Fruit fly (Drosophila melanogaster) whole organism, pupa: ENCODE measurements around the gene CG14518.

ENCODE experiments used
- CG10348 ChIP-seq: fragments of 200-800 bp; sonication (Bioruptor generic); IDR thresholded peaks from 2 replicates; pipeline ENCODE4 v1.3.6; 2022; ENCODE audit warnings: missing biosample characterization, missing genetic modification characterization
- CG12605 ChIP-seq: fragments of 200-800 bp; sonication (Bioruptor generic); IDR thresholded peaks from 2 replicates; pipeline ENCODE4 v1.3.6; 2022; ENCODE audit warnings: missing biosample characterization, missing genetic modification characterization
- CG13204 ChIP-seq: fragments of 200-800 bp; sonication (Bioruptor generic); optimal IDR thresholded peaks from 2 replicates; lab custom pipeline; 2018; ENCODE audit warnings: missing biosample characterization, mild to moderate bottlenecking, missing genetic modification characterization, moderate library complexity
- CG14655 ChIP-seq: fragments of 200-800 bp; sonication (Bioruptor generic); optimal IDR thresholded peaks from 3 replicates; lab custom pipeline; 2017; ENCODE audit warnings: mild to moderate bottlenecking, missing biosample characterization, missing genetic modification reagents, missing genetic modification characterization
- CG15710 ChIP-seq: fragments of 200-800 bp; sonication (Bioruptor generic); optimal IDR thresholded peaks from 2 replicates; lab custom pipeline; 2018; ENCODE audit warnings: missing biosample characterization, mild to moderate bottlenecking, missing genetic modification characterization, moderate library complexity
- CG17806 ChIP-seq: fragments of 200-800 bp; sonication (Bioruptor generic); optimal IDR thresholded peaks from 2 replicates; lab custom pipeline; 2018; ENCODE audit warnings: missing biosample characterization, mild to moderate bottlenecking, missing genetic modification characterization, moderate library complexity
- CG32121 ChIP-seq: fragments of 200-800 bp; sonication (Bioruptor generic); IDR thresholded peaks from 2 replicates; pipeline ENCODE4 v1.3.6; 2022; ENCODE audit warnings: missing biosample characterization, missing genetic modification characterization
- CG34367 ChIP-seq: fragments of 200-800 bp; sonication (Bioruptor generic); optimal IDR thresholded peaks from 2 replicates; lab custom pipeline; 2018; ENCODE audit warnings: missing biosample characterization, mild to moderate bottlenecking, missing genetic modification characterization
- CG4496 ChIP-seq: fragments of 200-800 bp; sonication (Bioruptor generic); IDR thresholded peaks from 3 replicates; pipeline ENCODE4 v1.3.6; 2022; ENCODE audit warnings: missing biosample characterization, missing genetic modification characterization
- CG8159 ChIP-seq: fragments of 200-800 bp; sonication (Bioruptor generic); optimal IDR thresholded peaks from 3 replicates; lab custom pipeline; 2018; ENCODE audit warnings: missing biosample characterization, mild to moderate bottlenecking, missing genetic modification characterization, moderate library complexity
- CG8301 ChIP-seq: fragments of 200-800 bp; sonication (Bioruptor generic); optimal IDR thresholded peaks from 2 replicates; lab custom pipeline; 2018; ENCODE audit warnings: missing biosample characterization, mild to moderate bottlenecking, missing genetic modification characterization
- CG9948 ChIP-seq: fragments of 200-800 bp; sonication (Bioruptor generic); optimal IDR thresholded peaks from 2 replicates; lab custom pipeline; 2018; ENCODE audit warnings: missing biosample characterization, mild to moderate bottlenecking, missing genetic modification characterization, moderate library complexity
- D1 ChIP-seq: fragments of 200-800 bp; sonication (Bioruptor generic); optimal IDR thresholded peaks from 2 replicates; lab custom pipeline; 2018; ENCODE audit warnings: missing biosample characterization, mild to moderate bottlenecking, missing genetic modification characterization, moderate library complexity
- EcR ChIP-seq: fragments of 200-800 bp; sonication (Bioruptor generic); optimal IDR thresholded peaks from 3 replicates; lab custom pipeline; 2019; ENCODE audit warnings: missing biosample characterization, missing genetic modification characterization, mild to moderate bottlenecking, moderate library complexity, missing genetic modification reagents
- Ets98B ChIP-seq: fragments of 200-800 bp; sonication (Bioruptor generic); IDR thresholded peaks from 2 replicates; pipeline ENCODE4 v1.3.6; 2022; ENCODE audit warnings: missing biosample characterization, missing genetic modification characterization
- Pif1A ChIP-seq: fragments of 200-800 bp; sonication (Bioruptor generic); optimal IDR thresholded peaks from 3 replicates; lab custom pipeline; 2016; ENCODE audit warnings: missing biosample characterization, missing genetic modification characterization
- Pif1B ChIP-seq: fragments of 200-800 bp; sonication (Bioruptor generic); optimal IDR thresholded peaks from 3 replicates; lab custom pipeline; 2016; ENCODE audit warnings: missing biosample characterization, missing genetic modification characterization
- Snoo ChIP-seq: fragments of 200-800 bp; sonication (Bioruptor generic); optimal IDR thresholded peaks from 3 replicates; lab custom pipeline; 2017; ENCODE audit warnings: missing biosample characterization, mild to moderate bottlenecking, missing genetic modification characterization, inconsistent platforms
- fd96Ca ChIP-seq: fragments of 200-800 bp; sonication (Bioruptor generic); IDR thresholded peaks from 3 replicates; pipeline ENCODE4 v1.3.6; 2022; ENCODE audit warnings: missing biosample characterization, missing genetic modification characterization
- gl ChIP-seq: fragments of 200-800 bp; sonication (Bioruptor generic); optimal IDR thresholded peaks from 2 replicates; lab custom pipeline; 2018; ENCODE audit warnings: missing biosample characterization, mild to moderate bottlenecking, missing genetic modification characterization
- rn ChIP-seq: fragments of 200-800 bp; sonication (Bioruptor generic); IDR thresholded peaks from 2 replicates; pipeline ENCODE4 v1.3.6; 2022; ENCODE audit warnings: missing biosample characterization, missing genetic modification characterization

CG14518 gene

dm6 chr3R:29020366-29020765 is 4.4 kb upstream of the CG14518 start, which contains the start of gene wat:
TSS of gene wat (minus strand) at chr3R:29020406.
- TF ChIP-seq Ets98B (GFP tag; lab: Robert Waterston, UW): peak; percentile 9; the same call in 1 of the 2 replicates
- TF ChIP-seq fd96Ca (GFP tag; lab: Robert Waterston, UW): no peak
- 0 out of 3 replicates have a peak, but pooled peaks have one; percentile 26 for TF ChIP-seq CG4496 (GFP tag; lab: Robert Waterston, UW)
- TF ChIP-seq CG10348 (GFP tag; lab: Robert Waterston, UW): no peak

DNA sequence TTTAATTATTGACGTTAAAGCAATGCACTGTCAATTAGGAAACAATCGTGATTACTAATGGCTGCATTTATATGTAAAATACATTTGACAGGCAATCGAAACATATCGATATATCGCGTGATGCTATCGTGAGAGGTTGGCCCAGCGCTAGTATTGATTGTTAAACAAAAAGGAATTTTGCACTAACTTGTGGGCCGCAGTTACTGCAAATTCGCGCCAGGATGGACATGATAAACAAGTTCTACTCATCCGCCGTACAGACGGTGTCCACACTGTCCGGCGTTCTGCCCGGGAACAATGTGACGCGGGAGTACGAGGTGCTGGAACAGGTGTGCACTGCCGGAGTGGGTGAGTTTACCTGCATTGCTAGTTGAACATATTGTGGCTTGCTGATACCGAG is 2.4 kb downstream of the CG14518 start, which contains the start of the genes eIF4E6 and CG1951:
Gene eIF4E6, minus strand, starts transcription at position 53 of the 400 bp plus-strand sequence.
Gene CG1951, plus strand, starts transcription at position 115 of the 400 bp plus-strand sequence.
- no peak for TF ChIP-seq CG13204 (GFP tag; lab: Kevin White, UChicago)
- no peak for TF ChIP-seq CG10348 (GFP tag; lab: Robert Waterston, UW)
- no peak for TF ChIP-seq CG4496 (GFP tag; lab: Robert Waterston, UW)
- TF ChIP-seq CG14655: no peak
- TF ChIP-seq Pif1B (GFP tag; lab: Kevin White, UChicago): no peak
- no peak for TF ChIP-seq CG34367 (tag; lab: Kevin White, UChicago)
- TF ChIP-seq D1 (tag; lab: Kevin White, UChicago): no peak
- no peak for TF ChIP-seq CG15710 (tag; lab: Kevin White, UChicago)
- TF ChIP-seq gl: no peak
- no peak for TF ChIP-seq rn
- TF ChIP-seq EcR: no peak
- TF ChIP-seq CG8301 (tag; lab: Kevin White, UChicago): no peak
- no peak for TF ChIP-seq Pif1A (GFP tag; lab: Kevin White, UChicago)
- no peak for TF ChIP-seq CG12605 (GFP tag; lab: Robert Waterston, UW)
- TF ChIP-seq CG8159 (tag; lab: Kevin White, UChicago): no peak
- no peak for TF ChIP-seq fd96Ca (GFP tag; lab: Robert Waterston, UW)
- TF ChIP-seq, all 21 proteins: peak for 0

- TF ChIP-seq CG17806 (tag; lab: Kevin White, UChicago): no peak
- TF ChIP-seq CG8159 (tag; lab: Kevin White, UChicago): no peak
- TF ChIP-seq CG15710 (tag; lab: Kevin White, UChicago): no peak
- TF ChIP-seq Pif1A (GFP tag; lab: Kevin White, UChicago): no peak
- TF ChIP-seq fd96Ca (GFP tag; lab: Robert Waterston, UW): no peak
- TF ChIP-seq rn: no peak
- TF ChIP-seq CG14655: no peak
Observed at dm6 chr3R:29032542-29032941, 7.8 kb downstream of the CG14518 start, which contains the start of gene Ssl2. TSS of gene Ssl2 (minus strand) at chr3R:29032642.

DNA sequence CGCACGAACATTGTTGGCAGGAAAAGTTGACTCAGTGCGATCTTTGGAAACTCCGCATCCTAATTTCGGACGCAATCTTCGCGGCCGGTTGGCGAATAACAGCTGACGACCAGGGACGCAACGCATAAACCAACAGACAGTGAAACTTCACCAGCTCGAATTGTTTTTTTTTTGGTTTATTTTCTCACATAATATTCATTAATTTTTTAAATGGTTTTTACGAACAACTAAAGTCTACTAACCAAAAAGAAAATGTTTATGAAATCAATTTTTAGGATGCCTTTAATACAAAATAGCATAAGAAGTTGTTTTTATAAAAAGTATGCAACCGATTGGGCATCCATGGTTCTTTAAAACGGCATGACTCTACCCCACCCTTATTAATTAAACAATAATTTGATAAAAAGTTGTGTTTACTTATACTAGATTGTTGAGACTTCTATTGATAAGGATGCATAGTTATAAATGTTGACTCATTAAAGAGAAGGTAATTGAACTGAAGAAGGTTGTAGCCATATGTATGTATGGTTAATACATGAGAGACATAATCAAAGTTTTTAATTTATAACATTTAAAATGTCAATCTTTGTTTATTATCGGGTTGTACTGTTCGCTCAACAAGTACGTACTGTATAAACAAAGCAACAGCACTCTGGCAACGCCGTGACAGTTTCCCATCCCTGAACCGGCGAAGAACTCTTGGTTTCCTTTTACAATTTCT is 9.3 kb downstream of the CG14518 start, which contains the start of the genes beta4GalNAcTB and Cpsf100:
Gene beta4GalNAcTB, minus strand, starts transcription at position 100 of the 721 bp plus-strand sequence.
Gene Cpsf100, plus strand, starts transcription at position 665 of the 721 bp plus-strand sequence.
- peak; percentile 57 for TF ChIP-seq CG34367 (tag; lab: Kevin White, UChicago)
- TF ChIP-seq CG9948 (tag; lab: Kevin White, UChicago): peak; percentile 72
- TF ChIP-seq gl: no peak
- no peak for TF ChIP-seq CG12605 (GFP tag; lab: Robert Waterston, UW)
- TF ChIP-seq CG14655: no peak
- TF ChIP-seq CG15710 (tag; lab: Kevin White, UChicago): peak; percentile 77
- no peak for TF ChIP-seq D1 (tag; lab: Kevin White, UChicago)
- no peak for TF ChIP-seq CG13204 (GFP tag; lab: Kevin White, UChicago)
- 0 out of 2 replicates have a peak, but pooled peaks have one; percentile 25 for TF ChIP-seq rn
- TF ChIP-seq CG8159 (tag; lab: Kevin White, UChicago): peak; percentile 81
- no peak for TF ChIP-seq Pif1B (GFP tag; lab: Kevin White, UChicago)
- peak; percentile 31; the same call in 1 of the 2 replicates for TF ChIP-seq CG32121 (GFP tag; lab: Robert Waterston, UW)
- 0 out of 2 replicates have a peak, but pooled peaks have one; percentile 22 for TF ChIP-seq Ets98B (GFP tag; lab: Robert Waterston, UW)
- no peak for TF ChIP-seq fd96Ca (GFP tag; lab: Robert Waterston, UW)
- TF ChIP-seq CG8301 (tag; lab: Kevin White, UChicago): peak; percentile 27
- no peak for TF ChIP-seq Pif1A (GFP tag; lab: Kevin White, UChicago)
- TF ChIP-seq CG17806 (tag; lab: Kevin White, UChicago): peak; percentile 58
- no peak for TF ChIP-seq EcR
- TF ChIP-seq Snoo: peak; percentile 75
- peak; percentile 60 for TF ChIP-seq CG4496 (GFP tag; lab: Robert Waterston, UW)
- TF ChIP-seq CG10348 (GFP tag; lab: Robert Waterston, UW): 0 out of 2 replicates have a peak, but pooled peaks have one; percentile 27

- TF ChIP-seq CG4496 (GFP tag; lab: Robert Waterston, UW): peak; percentile 40; the same call in 2 of the 3 replicates
- no peak for TF ChIP-seq gl
- peak; percentile 4 for TF ChIP-seq CG14655
- TF ChIP-seq Ets98B (GFP tag; lab: Robert Waterston, UW): peak; percentile 46
- peak; percentile 30 for TF ChIP-seq CG15710 (tag; lab: Kevin White, UChicago)
- peak; percentile 43 for TF ChIP-seq Snoo
- no peak for TF ChIP-seq CG17806 (tag; lab: Kevin White, UChicago)
- TF ChIP-seq EcR: peak; percentile 38
- peak; percentile 49; the same call in 1 of the 2 replicates for TF ChIP-seq CG32121 (GFP tag; lab: Robert Waterston, UW)
- no peak for TF ChIP-seq CG13204 (GFP tag; lab: Kevin White, UChicago)
- TF ChIP-seq CG8159 (tag; lab: Kevin White, UChicago): peak; percentile 46
- TF ChIP-seq, all 21 proteins: peak for 8
Observed at dm6 chr3R:29038960-29039581, 14.3 kb downstream of the CG14518 start, which contains the start of the genes Slu7 and Pkc98E. TSS of gene Slu7 (minus strand) at chr3R:29039071. TSS of gene Pkc98E (plus strand) at chr3R:29039156.
